Fruit fly (Drosophila melanogaster) whole organism, embryonic: ENCODE results near the gene CG6937.

Experiments used
- Abd-B ChIP-seq: fragments of 200-800 bp; sonication (Bioruptor generic); optimal IDR thresholded peaks from 2 replicates; lab custom pipeline; 2018; ENCODE audit warnings: missing biosample characterization, mild to moderate bottlenecking, missing genetic modification characterization, moderate library complexity
- Awh ChIP-seq: fragments of 200-800 bp; sonication (Bioruptor generic); IDR thresholded peaks from 2 replicates; pipeline ENCODE4, ENCODE4 v1.3.6; 2022; ENCODE audit warnings: missing biosample characterization, missing genetic modification characterization
- CG10274 ChIP-seq: fragments of 200-800 bp; sonication (Bioruptor generic); optimal IDR thresholded peaks from 3 replicates; lab custom pipeline; 2017; ENCODE audit warnings: missing biosample characterization, mild to moderate bottlenecking, missing genetic modification characterization
- CG12071 ChIP-seq: fragments of 200-800 bp; sonication (Bioruptor generic); optimal IDR thresholded peaks from 3 replicates; lab custom pipeline; 2018; ENCODE audit warnings: missing biosample characterization, mild to moderate bottlenecking, missing genetic modification characterization
- CG12104 ChIP-seq: fragments of 200-800 bp; sonication (Bioruptor generic); optimal IDR thresholded peaks from 3 replicates; lab custom pipeline; 2016; ENCODE audit warnings: missing biosample characterization, missing genetic modification characterization
- CG12744 ChIP-seq: fragments of 200-800 bp; sonication (Bioruptor generic); optimal IDR thresholded peaks from 2 replicates; lab custom pipeline; 2016; ENCODE audit warnings: missing biosample characterization, missing genetic modification characterization
- CG14441 ChIP-seq: fragments of 200-800 bp; sonication (Bioruptor generic); IDR thresholded peaks from 2 replicates; pipeline ENCODE4 v1.3.6; 2022; ENCODE audit warnings: missing biosample characterization, missing genetic modification characterization
- CG1603 ChIP-seq: fragments of 200-800 bp; sonication (Bioruptor generic); optimal IDR thresholded peaks from 2 replicates; lab custom pipeline; 2019; ENCODE audit warnings: missing biosample characterization, mild to moderate bottlenecking, missing genetic modification characterization, moderate library complexity
- CG2202 ChIP-seq: fragments of 200-800 bp; sonication (Bioruptor generic); optimal IDR thresholded peaks from 2 replicates; lab custom pipeline; 2018; ENCODE audit warnings: missing biosample characterization, mild to moderate bottlenecking, missing genetic modification characterization
- CG2712 ChIP-seq: fragments of 200-800 bp; optimal IDR thresholded peaks from 3 replicates; lab custom pipeline; 2019; ENCODE audit warnings: missing biosample characterization, mild to moderate bottlenecking, missing genetic modification characterization, moderate library complexity
- CG31441 ChIP-seq: fragments of 200-800 bp; sonication (Bioruptor generic); IDR thresholded peaks from 2 replicates; pipeline ENCODE4 v1.3.6; 2022; ENCODE audit warnings: missing biosample characterization, missing genetic modification characterization
- CG32532 ChIP-seq: fragments of 200-800 bp; sonication (Bioruptor generic); IDR thresholded peaks from 2 replicates; pipeline ENCODE4 v1.3.6; 2022; ENCODE audit warnings: missing biosample characterization, missing genetic modification characterization
- CG32767 ChIP-seq: fragments of 200-800 bp; sonication (Bioruptor generic); IDR thresholded peaks from 2 replicates; pipeline ENCODE4 v1.3.6; 2022; ENCODE audit warnings: missing biosample characterization, missing genetic modification characterization
- CG34224 ChIP-seq: fragments of 200-800 bp; sonication (Bioruptor generic); IDR thresholded peaks from 3 replicates; pipeline ENCODE4 v1.3.6; 2022; ENCODE audit warnings: missing biosample characterization, missing genetic modification characterization; ENCODE audit not compliant: partially characterized antibody
- CG42726 ChIP-seq: fragments of 200-800 bp; sonication (Bioruptor generic); IDR thresholded peaks from 2 replicates; pipeline ENCODE4 v1.3.6; 2022; ENCODE audit warnings: missing biosample characterization, missing genetic modification characterization; ENCODE audit not compliant: partially characterized antibody
- CG4328 ChIP-seq: fragments of 200-800 bp; sonication (Bioruptor generic); optimal IDR thresholded peaks from 3 replicates; lab custom pipeline; 2017; ENCODE audit warnings: missing biosample characterization, missing genetic modification reagents, missing genetic modification characterization
- CG4360 ChIP-seq: fragments of 200-800 bp; sonication (Bioruptor generic); IDR thresholded peaks from 2 replicates; pipeline ENCODE4 v1.3.6; 2022; ENCODE audit warnings: missing biosample characterization, missing genetic modification characterization
- CG5245 ChIP-seq: fragments of 200-800 bp; sonication (Bioruptor generic); optimal IDR thresholded peaks from 3 replicates; lab custom pipeline; 2016; ENCODE audit warnings: missing biosample characterization, missing genetic modification characterization
- CG6683 ChIP-seq: fragments of 200-800 bp; sonication (Bioruptor generic); optimal IDR thresholded peaks from 2 replicates; lab custom pipeline; 2017; ENCODE audit warnings: missing biosample characterization, mild to moderate bottlenecking, missing genetic modification characterization, missing genetic modification reagents
- CG6854 ChIP-seq: fragments of 200-800 bp; sonication (Bioruptor generic); optimal IDR thresholded peaks from 3 replicates; lab custom pipeline; 2017; ENCODE audit warnings: missing biosample characterization, mild to moderate bottlenecking, missing genetic modification characterization
- CG7556 ChIP-seq: fragments of 200-800 bp; sonication (Bioruptor generic); optimal IDR thresholded peaks from 2 replicates; lab custom pipeline; 2017; ENCODE audit warnings: missing biosample characterization, mild to moderate bottlenecking, missing genetic modification characterization
- CG7963 ChIP-seq: fragments of 200-800 bp; sonication (Bioruptor generic); IDR thresholded peaks from 3 replicates; pipeline ENCODE4 v1.3.6; 2022; ENCODE audit warnings: missing biosample characterization, missing genetic modification characterization; ENCODE audit not compliant: partially characterized antibody
- CG9437 ChIP-seq: fragments of 200-800 bp; sonication (Bioruptor generic); optimal IDR thresholded peaks from 2 replicates; lab custom pipeline; 2018; ENCODE audit warnings: missing biosample characterization, mild to moderate bottlenecking, missing genetic modification characterization
- CG9817 ChIP-seq: fragments of 200-800 bp; sonication (Bioruptor generic); optimal IDR thresholded peaks from 2 replicates; lab custom pipeline; 2018; ENCODE audit warnings: missing biosample characterization, mild to moderate bottlenecking, missing genetic modification characterization, moderate library complexity
- Doc3 ChIP-seq: fragments of 200-800 bp; sonication (Bioruptor generic); IDR thresholded peaks from 3 replicates; pipeline ENCODE4 v1.3.6; 2022; ENCODE audit warnings: missing biosample characterization, missing genetic modification characterization; ENCODE audit not compliant: partially characterized antibody
- Dref ChIP-seq: fragments of 200-800 bp; sonication (Bioruptor generic); IDR thresholded peaks from 2 replicates; pipeline ENCODE4 v1.3.6; 2022; ENCODE audit warnings: missing biosample characterization, missing genetic modification characterization
- HHEX ChIP-seq: fragments of 200-800 bp; sonication (Bioruptor generic); optimal IDR thresholded peaks from 3 replicates; lab custom pipeline; 2017; ENCODE audit warnings: missing biosample characterization, mild to moderate bottlenecking, missing genetic modification characterization, missing genetic modification reagents
- Hand ChIP-seq: fragments of 200-800 bp; sonication (Bioruptor generic); optimal IDR thresholded peaks from 2 replicates; lab custom pipeline; 2017; ENCODE audit warnings: mild to moderate bottlenecking, missing biosample characterization, missing genetic modification reagents, missing genetic modification characterization
- Hr78 ChIP-seq, 2 experiments: fragments of 200-800 bp in 1 of 2; fragments of >200 bp in 1 of 2; sonication (Bioruptor generic) in 1 of 2; optimal IDR thresholded peaks; 2 replicates each; lab custom pipeline; 2017 to 2019; ENCODE audit warnings: missing biosample characterization in 2 of 2, missing genetic modification characterization in 2 of 2, mild to moderate bottlenecking in 1 of 2, moderate library complexity in 1 of 2
- MTF-1 ChIP-seq: fragments of 200-800 bp; sonication (Bioruptor generic); optimal IDR thresholded peaks from 2 replicates; lab custom pipeline; 2018; ENCODE audit warnings: missing biosample characterization, mild to moderate bottlenecking, missing genetic modification characterization, borderline replicate concordance
- NK7.1 ChIP-seq: fragments of 200-800 bp; sonication (Bioruptor generic); optimal IDR thresholded peaks from 3 replicates; lab custom pipeline; 2016; ENCODE audit warnings: missing biosample characterization, missing genetic modification characterization
- Optix ChIP-seq: fragments of 200-800 bp; sonication (Bioruptor generic); IDR thresholded peaks from 3 replicates; pipeline ENCODE4 v1.3.6; 2022; ENCODE audit warnings: missing biosample characterization, missing genetic modification characterization
- PHDP ChIP-seq: fragments of 200-800 bp; sonication (Bioruptor generic); optimal IDR thresholded peaks from 3 replicates; lab custom pipeline; 2018; ENCODE audit warnings: missing biosample characterization, mild to moderate bottlenecking, missing genetic modification characterization, moderate library complexity
- Sry-β ChIP-seq: fragments of 200-800 bp; sonication (Bioruptor generic); optimal IDR thresholded peaks from 2 replicates; lab custom pipeline; 2018; ENCODE audit warnings: missing biosample characterization, mild to moderate bottlenecking, missing genetic modification characterization, moderate library complexity
- Sry-δ ChIP-seq: fragments of 200-800 bp; sonication (Bioruptor generic); optimal IDR thresholded peaks from 2 replicates; lab custom pipeline; 2016; ENCODE audit warnings: missing biosample characterization, missing genetic modification characterization
- Xrp1 ChIP-seq: fragments of 200-800 bp; sonication (Bioruptor generic); IDR thresholded peaks from 2 replicates; pipeline ENCODE4 v1.3.6; 2022; ENCODE audit warnings: missing biosample characterization, missing genetic modification characterization
- abd-A ChIP-seq: fragments of 200-800 bp; sonication (Bioruptor generic); optimal IDR thresholded peaks from 3 replicates; lab custom pipeline; 2019; ENCODE audit warnings: missing biosample characterization, mild to moderate bottlenecking, missing genetic modification characterization, moderate library complexity
- dan ChIP-seq: fragments of 200-800 bp; sonication (Bioruptor generic); IDR thresholded peaks from 2 replicates; pipeline ENCODE4 v1.3.6; 2022; ENCODE audit warnings: missing biosample characterization, missing genetic modification characterization
- dimm ChIP-seq: fragments of 200-800 bp; sonication (Bioruptor generic); IDR thresholded peaks from 2 replicates; pipeline ENCODE4 v1.3.6; 2022; ENCODE audit warnings: missing biosample characterization, missing genetic modification characterization
- fd64A ChIP-seq: fragments of 200-800 bp; sonication (Bioruptor generic); optimal IDR thresholded peaks from 3 replicates; lab custom pipeline; 2018; ENCODE audit warnings: missing biosample characterization, mild to moderate bottlenecking, missing genetic modification characterization
- gem ChIP-seq: fragments of 200-800 bp; sonication (Bioruptor generic); optimal IDR thresholded peaks from 2 replicates; lab custom pipeline; 2019; ENCODE audit warnings: missing biosample characterization, mild to moderate bottlenecking, missing genetic modification characterization, moderate library complexity
- gfzf ChIP-seq: fragments of 200-800 bp; sonication (Bioruptor generic); optimal IDR thresholded peaks from 2 replicates; lab custom pipeline; 2016; ENCODE audit warnings: missing biosample characterization, mild to moderate bottlenecking, missing genetic modification characterization, moderate library complexity
- lola ChIP-seq, 3 experiments: fragments of >200 bp in 2 of 3; fragments of 200-800 bp in 1 of 3; sonication (Bioruptor generic) in 1 of 3; optimal IDR thresholded peaks; 2 replicates each; lab custom pipeline; 2017 to 2019; ENCODE audit warnings: missing biosample characterization in 3 of 3, missing genetic modification characterization in 3 of 3, mild to moderate bottlenecking in 1 of 3, moderate library complexity in 1 of 3
- maf-S ChIP-seq: fragments of 200-800 bp; sonication (Bioruptor generic); optimal IDR thresholded peaks from 2 replicates; lab custom pipeline; 2016; ENCODE audit warnings: missing biosample characterization, missing genetic modification characterization
- pho ChIP-seq: fragments of 200-800 bp; sonication (Bioruptor generic); optimal IDR thresholded peaks from 2 replicates; lab custom pipeline; 2016; ENCODE audit warnings: missing biosample characterization, missing genetic modification characterization
- psq ChIP-seq: fragments of 200-800 bp; sonication (Bioruptor generic); optimal IDR thresholded peaks from 2 replicates; lab custom pipeline; 2017; ENCODE audit warnings: missing biosample characterization, missing genetic modification characterization
- ro ChIP-seq: fragments of 200-800 bp; sonication (Bioruptor generic); IDR thresholded peaks from 2 replicates; pipeline ENCODE4 v1.3.6; 2022; ENCODE audit warnings: missing biosample characterization, missing genetic modification characterization
- sisA ChIP-seq: fragments of 200-800 bp; sonication (Bioruptor generic); IDR thresholded peaks from 2 replicates; pipeline ENCODE4 v1.3.6; 2022; ENCODE audit warnings: missing biosample characterization, missing genetic modification characterization
- tx ChIP-seq: fragments of 200-800 bp; sonication (Bioruptor generic); optimal IDR thresholded peaks from 2 replicates; lab custom pipeline; 2016; ENCODE audit warnings: missing biosample characterization, missing genetic modification characterization
- vnd ChIP-seq: fragments of 200-800 bp; sonication (Bioruptor generic); IDR thresholded peaks from 3 replicates; pipeline ENCODE4 v1.3.6; 2022; ENCODE audit warnings: missing biosample characterization, missing genetic modification characterization; ENCODE audit not compliant: partially characterized antibody

Gene CG6937

dm6 chr3R:22624737-22625136 lies 40.2 kb downstream of the CG6937 start (continued):
- peak; percentile 1 for TF ChIP-seq Sry-δ
- TF ChIP-seq Doc3 (GFP tag; lab: Robert Waterston, UW) = no peak
- no peak for TF ChIP-seq maf-S (GFP tag; lab: Kevin White, UChicago)
- TF ChIP-seq CG5245 (GFP tag; lab: Kevin White, UChicago) = peak; percentile 62
- TF ChIP-seq dimm (GFP tag; lab: Robert Waterston, UW) = peak; percentile 67
- no peak for TF ChIP-seq CG7963
- no peak for TF ChIP-seq fd64A (GFP tag; lab: Kevin White, UChicago)
- TF ChIP-seq Sry-β (GFP tag; lab: Kevin White, UChicago) = no peak
- TF ChIP-seq sisA = peak; percentile 77
- TF ChIP-seq CG6854 (GFP tag; lab: Kevin White, UChicago) = no peak
- no peak for TF ChIP-seq CG4328 (GFP tag; lab: Kevin White, UChicago)
- TF ChIP-seq lola (GFP tag; optimal IDR thresholded peaks at IDR 0.05; lab: Kevin White, UChicago) = no peak
- TF ChIP-seq Optix (GFP tag; lab: Robert Waterston, UW) = peak; percentile 62; the same call in 1 of the 3 replicates
- TF ChIP-seq HHEX (GFP tag; lab: Kevin White, UChicago) = peak; percentile 26
- peak; percentile 82 for TF ChIP-seq CG1603 (tag; lab: Kevin White, UChicago)
- peak; percentile 56; the same call in 1 of the 2 replicates for TF ChIP-seq Awh
- TF ChIP-seq Abd-B (GFP tag; lab: Kevin White, UChicago) = no peak
- peak; percentile 61; the same call in 1 of the 2 replicates for TF ChIP-seq CG32532 (GFP tag; lab: Robert Waterston, UW)
- no peak for TF ChIP-seq Dref (GFP tag; lab: Robert Waterston, UW)
- no peak for TF ChIP-seq Hand
- peak; percentile 77 for TF ChIP-seq CG2712 (tag; lab: Kevin White, UChicago)
- peak; percentile 28 for TF ChIP-seq CG9437 (GFP tag; lab: Kevin White, UChicago)
- no peak for TF ChIP-seq CG34224 (GFP tag; lab: Robert Waterston, UW)
- no peak for TF ChIP-seq dan
- TF ChIP-seq CG42726 (GFP tag; lab: Robert Waterston, UW) = no peak
- peak; percentile 82 for TF ChIP-seq CG14441 (GFP tag; lab: Robert Waterston, UW)
- peak; percentile 61 for TF ChIP-seq CG32767 (GFP tag; lab: Robert Waterston, UW)
- TF ChIP-seq gem = no peak
- peak; percentile 62 for TF ChIP-seq CG12071
- TF ChIP-seq CG6683 (GFP tag; lab: Kevin White, UChicago) = no peak
- no peak for TF ChIP-seq vnd
- peak; percentile 56 for TF ChIP-seq PHDP
- no peak for TF ChIP-seq CG4360 (GFP tag; lab: Robert Waterston, UW)
- TF ChIP-seq Hr78 (GFP tag; optimal IDR thresholded peaks at IDR 0.05; lab: Kevin White, UChicago) = no peak
- TF ChIP-seq Xrp1 (GFP tag; lab: Robert Waterston, UW) = peak; percentile 80
- no peak for TF ChIP-seq ro (GFP tag; lab: Robert Waterston, UW)
- no peak; the same call in none of the 2 replicates for TF ChIP-seq CG31441 (GFP tag; lab: Robert Waterston, UW)
- peak; percentile 46 for TF ChIP-seq NK7.1 (GFP tag; lab: Kevin White, UChicago)
- TF ChIP-seq CG7556 (GFP tag; lab: Kevin White, UChicago) = peak; percentile 54
- peak; percentile 2 for TF ChIP-seq pho (GFP tag; lab: Kevin White, UChicago)
- peak; percentile 39 for TF ChIP-seq CG9817 (tag; lab: Kevin White, UChicago)
- TF ChIP-seq MTF-1 = no peak
- peak; percentile 0 for TF ChIP-seq CG10274
- TF ChIP-seq tx (GFP tag; lab: Kevin White, UChicago) = peak; percentile 6
- TF ChIP-seq CG2202 = no peak
- TF ChIP-seq CG12744 = no peak
- TF ChIP-seq gfzf = no peak
- TF ChIP-seq psq (GFP tag; lab: Kevin White, UChicago) = no peak
- TF ChIP-seq CG12104 (GFP tag; lab: Kevin White, UChicago) = peak; percentile 55
- no peak for TF ChIP-seq abd-A
